Worm (Caenorhabditis elegans) whole organism, L1 larva: ENCODE data around the gene F43G6.10.

Experiments used
- C16A3.4 ChIP-seq: fragments of 150-350 bp; optimal IDR thresholded peaks from 2 replicates; lab custom pipeline; 2014; ENCODE audit warnings: missing biosample characterization, missing genetic modification characterization
- F16B12.6 ChIP-seq: fragments of 150-350 bp; optimal IDR thresholded peaks from 2 replicates; lab custom pipeline; 2014; ENCODE audit warnings: missing biosample characterization, missing genetic modification characterization
- Y116A8C.19 ChIP-seq: sonication (generic microtip); optimal IDR thresholded peaks from 2 replicates; lab custom pipeline; 2016; ENCODE audit warnings: missing compliant biosample characterization, missing genetic modification characterization, borderline replicate concordance
- aha-1 ChIP-seq: fragments of 150-350 bp; optimal IDR thresholded peaks from 2 replicates; lab custom pipeline; 2014; ENCODE audit warnings: missing biosample characterization, missing genetic modification characterization
- ama-1 ChIP-seq: fragments of 150-350 bp; optimal IDR thresholded peaks from 2 replicates; lab custom pipeline; 2014
- blmp-1 ChIP-seq: fragments of 150-350 bp; optimal IDR thresholded peaks from 2 replicates; lab custom pipeline; 2014; ENCODE audit warnings: missing biosample characterization, missing genetic modification characterization
- ceh-88 ChIP-seq: fragments of 200-800 bp; sonication (Bioruptor generic); IDR thresholded peaks from 2 replicates; pipeline ENCODE4 v1.3.6; 2022; ENCODE audit warnings: missing genetic modification characterization, missing compliant biosample characterization
- ces-1 ChIP-seq: fragments of 150-350 bp; optimal IDR thresholded peaks from 2 replicates; lab custom pipeline; 2014; ENCODE audit warnings: missing biosample characterization, missing genetic modification reagents, missing genetic modification characterization
- dpl-1 ChIP-seq, 3 experiments: fragments of 150-350 bp in 2 of 3; sonication (generic microtip) in 1 of 3; optimal IDR thresholded peaks; 2 replicates each; lab custom pipeline; 2014 to 2017; ENCODE audit warnings: missing biosample characterization in 3 of 3, missing genetic modification characterization in 3 of 3, missing genetic modification reagents in 3 of 3
- efl-1 ChIP-seq, 4 experiments: fragments of 150-350 bp; optimal IDR thresholded peaks in 3 of 4; peaks in 1 of 4; 1 replicate in 1 of 4; 2 replicates in 3 of 4; lab custom pipeline; 2014; ENCODE audit warnings: missing biosample characterization in 2 of 4, missing genetic modification characterization in 2 of 4, missing genetic modification reagents in 2 of 4
- elt-3 ChIP-seq, 6 experiments: fragments of 150-350 bp in 1 of 6; sonication (generic microtip); optimal IDR thresholded peaks; 2 replicates each; lab custom pipeline; 2017 to 2018; ENCODE audit warnings: missing biosample characterization in 6 of 6, missing genetic modification characterization in 6 of 6, inconsistent platforms in 1 of 6
- fkh-8 ChIP-seq: sonication (generic microtip); optimal IDR thresholded peaks from 2 replicates; lab custom pipeline; 2016; ENCODE audit warnings: mild to moderate bottlenecking, missing genetic modification characterization, missing compliant biosample characterization
- irx-1 ChIP-seq: sonication (generic microtip); optimal IDR thresholded peaks from 2 replicates; lab custom pipeline; 2016; ENCODE audit warnings: missing genetic modification characterization, missing compliant biosample characterization
- lin-14 ChIP-seq: fragments of 200-800 bp; sonication (Bioruptor generic); optimal IDR thresholded peaks from 2 replicates; lab custom pipeline; 2018; ENCODE audit warnings: mild to moderate bottlenecking, missing genetic modification characterization, moderate library complexity, missing compliant biosample characterization
- lin-15B ChIP-seq: fragments of 150-350 bp; sonication (generic microtip); optimal IDR thresholded peaks from 3 replicates; lab custom pipeline; 2014; ENCODE audit warnings: missing biosample characterization, missing genetic modification characterization
- lin-35 ChIP-seq, 2 experiments: fragments of 150-350 bp; optimal IDR thresholded peaks; 2 replicates each; lab custom pipeline; 2014; ENCODE audit warnings: missing biosample characterization in 2 of 2, missing genetic modification characterization in 2 of 2, missing genetic modification reagents in 2 of 2
- lsy-2 ChIP-seq, 2 experiments: fragments of 150-350 bp; optimal IDR thresholded peaks; 2 replicates each; lab custom pipeline; 2014; ENCODE audit warnings: missing biosample characterization in 2 of 2, missing genetic modification characterization in 2 of 2
- mdl-1 ChIP-seq, 2 experiments: fragments of 150-350 bp; optimal IDR thresholded peaks; 2 replicates each; lab custom pipeline; 2014 to 2017; ENCODE audit warnings: missing biosample characterization in 2 of 2, missing genetic modification characterization in 2 of 2, inconsistent platforms in 1 of 2
- mef-2 ChIP-seq: fragments of 150-350 bp; optimal IDR thresholded peaks from 2 replicates; lab custom pipeline; 2014; ENCODE audit warnings: missing biosample characterization, missing genetic modification characterization
- mep-1 ChIP-seq: fragments of 150-350 bp; optimal IDR thresholded peaks from 2 replicates; lab custom pipeline; 2014; ENCODE audit warnings: missing biosample characterization, missing genetic modification characterization
- nhr-11 ChIP-seq: fragments of 150-350 bp; optimal IDR thresholded peaks from 2 replicates; lab custom pipeline; 2014; ENCODE audit warnings: missing biosample characterization, missing genetic modification characterization
- nhr-19 ChIP-seq: fragments of 200-800 bp; sonication (Bioruptor generic); conservative IDR thresholded peaks from 2 replicates; pipeline ENCODE4 v1.3.6; 2022; ENCODE audit warnings: missing genetic modification characterization, missing compliant biosample characterization
- nhr-237 ChIP-seq: fragments of 150-350 bp; optimal IDR thresholded peaks from 2 replicates; lab custom pipeline; 2014; ENCODE audit warnings: missing biosample characterization, missing genetic modification characterization
- nhr-28 ChIP-seq: fragments of 150-350 bp; optimal IDR thresholded peaks from 2 replicates; lab custom pipeline; 2014; ENCODE audit warnings: missing biosample characterization, missing genetic modification characterization
- nhr-47 ChIP-seq: sonication (generic microtip); optimal IDR thresholded peaks from 2 replicates; lab custom pipeline; 2016; ENCODE audit warnings: mild to moderate bottlenecking, missing genetic modification characterization, moderate library complexity, missing compliant biosample characterization
- nhr-71 ChIP-seq: sonication (generic microtip); optimal IDR thresholded peaks from 2 replicates; lab custom pipeline; 2016; ENCODE audit warnings: mild to moderate bottlenecking, missing genetic modification characterization, moderate library complexity, missing compliant biosample characterization
- nhr-76 ChIP-seq: sonication (generic microtip); optimal IDR thresholded peaks from 2 replicates; lab custom pipeline; 2017; ENCODE audit warnings: missing biosample characterization, missing genetic modification characterization
- nhr-85 ChIP-seq: sonication (generic microtip); peaks from one replicate; lab custom pipeline; 2016; ENCODE audit warnings: missing genetic modification characterization, inconsistent platforms, missing compliant biosample characterization
- nhr-90 ChIP-seq: sonication (generic microtip); optimal IDR thresholded peaks from 2 replicates; lab custom pipeline; 2016; ENCODE audit warnings: mild to moderate bottlenecking, missing genetic modification characterization, missing compliant biosample characterization; ENCODE audit not compliant: poor library complexity
- rnt-1 ChIP-seq: sonication (generic microtip); optimal IDR thresholded peaks from 2 replicates; lab custom pipeline; 2016; ENCODE audit warnings: mild to moderate bottlenecking, missing genetic modification characterization, moderate library complexity, missing compliant biosample characterization
- snu-23 ChIP-seq: sonication (generic microtip); optimal IDR thresholded peaks from 2 replicates; lab custom pipeline; 2016; ENCODE audit warnings: missing genetic modification characterization, missing compliant biosample characterization
- zag-1 ChIP-seq: fragments of 150-350 bp; optimal IDR thresholded peaks from 2 replicates; lab custom pipeline; 2014; ENCODE audit warnings: missing biosample characterization, missing genetic modification characterization
- ztf-11 ChIP-seq, 2 experiments: sonication (generic microtip); optimal IDR thresholded peaks; 2 replicates each; lab custom pipeline; 2016 to 2017; ENCODE audit warnings: missing genetic modification characterization in 2 of 2, missing biosample characterization in 1 of 2, missing compliant biosample characterization in 1 of 2
- ztf-4 ChIP-seq: fragments of 150-350 bp; optimal IDR thresholded peaks from 2 replicates; lab custom pipeline; 2014; ENCODE audit warnings: missing biosample characterization, missing genetic modification characterization

F43G6.10 gene

DNA sequence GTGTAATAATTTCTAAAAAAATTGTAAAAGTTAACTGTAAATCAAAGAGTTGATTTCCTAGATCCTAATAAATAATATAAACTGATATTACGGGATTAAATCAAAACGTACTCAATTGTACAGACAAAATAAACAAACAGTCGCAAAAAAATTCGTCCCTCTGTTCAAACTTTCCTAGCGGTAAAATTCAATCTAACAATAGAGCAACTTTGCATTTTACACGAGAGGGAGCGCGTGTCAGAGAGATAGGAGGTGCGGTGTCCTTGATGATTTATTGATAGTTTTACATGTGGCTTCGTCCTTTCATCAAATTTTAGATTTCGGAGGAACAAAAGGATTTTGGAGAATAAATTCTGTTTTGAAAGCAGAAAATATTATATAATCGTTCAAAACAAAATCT, 21.5 kb downstream of the F43G6.10 start:
- TF ChIP-seq rnt-1 (tag; lab: Kevin White, UChicago) (peak; percentile 33), lin-15B (tag; lab: Kevin White, UChicago) (peak; percentile 4), C16A3.4 (tag; lab: Kevin White, UChicago) (no peak), efl-1 (optimal IDR thresholded peaks at IDR 0.05; lab: Kevin White, UChicago) (peak; percentile 38 to 53), efl-1 (GFP tag; optimal IDR thresholded peaks at IDR 0.05 in 1 of 2; lab: Kevin White, UChicago) (peak; percentile 49 to 91), ztf-11 (tag; optimal IDR thresholded peaks at IDR 0.05; lab: Kevin White, UChicago) (no peak), blmp-1 (tag; lab: Kevin White, UChicago) (peak; percentile 64), mdl-1 (tag; optimal IDR thresholded peaks at IDR 0.05; lab: Kevin White, UChicago) (peak in 1 of 2 experiments; percentile 65), nhr-90 (tag; lab: Kevin White, UChicago) (peak; percentile 5), irx-1 (no peak), dpl-1 (GFP tag; optimal IDR thresholded peaks at IDR 0.05; lab: Kevin White, UChicago) (peak in 2 of 3 experiments; percentile 42 to 67), lsy-2 (tag; optimal IDR thresholded peaks at IDR 0.05; lab: Kevin White, UChicago) (peak in 1 of 2 experiments; percentile 62), elt-3 (tag; optimal IDR thresholded peaks at IDR 0.05; lab: Kevin White, UChicago) (peak in 1 of 6 experiments; percentile 12), ceh-88 (GFP tag; lab: Robert Waterston, UW) (no peak), nhr-71 (peak; percentile 35), nhr-11 (tag; lab: Kevin White, UChicago) (no peak), nhr-47 (tag; lab: Kevin White, UChicago) (no peak), nhr-28 (tag; lab: Kevin White, UChicago) (no peak), fkh-8 (tag; lab: Kevin White, UChicago) (no peak), nhr-85 (tag; lab: Kevin White, UChicago) (peak; percentile 45), F16B12.6 (tag; lab: Kevin White, UChicago) (no peak), lin-35 (GFP tag; optimal IDR thresholded peaks at IDR 0.05; lab: Kevin White, UChicago) (peak; percentile 27 to 84), nhr-19 (GFP tag; lab: Robert Waterston, UW) (no peak), snu-23 (GFP tag; lab: Kevin White, UChicago) (peak; percentile 59), lin-14 (GFP tag; lab: Kevin White, UChicago) (peak; percentile 67), mep-1 (tag; lab: Kevin White, UChicago) (peak; percentile 34)

DNA sequence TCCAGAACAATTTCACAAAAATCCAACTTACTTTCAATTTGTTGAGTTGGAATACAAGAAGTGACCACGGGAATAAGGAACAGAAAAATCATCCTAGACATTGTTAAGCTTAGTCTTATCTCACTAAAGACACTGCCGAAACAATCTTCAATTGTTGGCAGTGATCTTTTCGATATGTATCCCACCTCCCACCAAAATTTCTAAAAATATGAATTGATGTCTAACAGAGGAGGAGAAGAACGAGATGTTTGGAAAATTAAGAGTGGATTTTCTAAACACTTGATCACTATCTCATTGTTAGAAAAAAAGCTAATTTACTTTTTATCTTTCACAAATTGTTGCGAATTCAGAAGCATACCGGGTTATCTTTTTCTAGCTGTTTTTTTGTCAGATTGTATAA, 23.3 kb downstream of the F43G6.10 start, which contains the start of gene clec-144:
Gene clec-144 (minus strand): TSS at position 101 of the 400 bp plus-strand sequence.
- TF ChIP-seq ama-1 (lab: Kevin White, UChicago) (no peak), zag-1 (no peak), ces-1 (GFP tag; lab: Kevin White, UChicago) (no peak), mdl-1 (tag; optimal IDR thresholded peaks at IDR 0.05; lab: Kevin White, UChicago) (no peak), nhr-85 (tag; lab: Kevin White, UChicago) (no peak), Y116A8C.19 (tag; lab: Kevin White, UChicago) (no peak), nhr-237 (tag; lab: Kevin White, UChicago) (no peak), lin-15B (tag; lab: Kevin White, UChicago) (no peak), elt-3 (tag; optimal IDR thresholded peaks at IDR 0.05; lab: Kevin White, UChicago) (no peak), aha-1 (tag; lab: Kevin White, UChicago) (no peak), nhr-76 (tag; lab: Kevin White, UChicago) (no peak), snu-23 (GFP tag; lab: Kevin White, UChicago) (no peak), ztf-4 (tag; lab: Kevin White, UChicago) (no peak), mef-2 (tag; lab: Kevin White, UChicago) (no peak), lin-35 (GFP tag; optimal IDR thresholded peaks at IDR 0.05; lab: Kevin White, UChicago) (no peak), nhr-19 (GFP tag; lab: Robert Waterston, UW) (no peak)
- TF ChIP-seq, all 84 proteins: peak for 0

DNA sequence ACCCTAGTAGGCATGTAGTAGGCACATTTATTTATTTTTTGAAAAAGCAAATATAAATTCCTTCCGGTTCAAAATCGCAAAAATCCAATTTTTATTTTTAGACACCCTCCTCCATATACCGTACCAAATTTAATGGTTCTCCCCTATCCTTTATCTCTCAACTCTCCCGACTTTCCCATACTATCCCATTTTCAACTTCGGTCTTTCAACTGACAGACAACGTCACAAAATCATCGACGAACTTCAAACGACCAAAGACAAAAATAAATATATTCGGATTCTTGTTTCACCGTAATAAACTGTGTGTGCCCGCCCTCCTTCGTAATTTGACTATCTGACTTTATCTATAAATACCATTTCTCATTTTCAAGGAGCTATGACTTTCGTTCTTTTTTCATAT, 26.1 kb downstream of the F43G6.10 start, which contains the start of gene T27D12.6:
Gene T27D12.6 (plus strand): TSS at position 301 of the 400 bp plus-strand sequence.
- TF ChIP-seq ztf-11 (tag; optimal IDR thresholded peaks at IDR 0.05; lab: Kevin White, UChicago): no peak
- peak; percentile 78 for TF ChIP-seq nhr-85 (tag; lab: Kevin White, UChicago)
